Worm (Caenorhabditis elegans): ENCODE results near the gene str-52.

The str-52 gene

DNA sequence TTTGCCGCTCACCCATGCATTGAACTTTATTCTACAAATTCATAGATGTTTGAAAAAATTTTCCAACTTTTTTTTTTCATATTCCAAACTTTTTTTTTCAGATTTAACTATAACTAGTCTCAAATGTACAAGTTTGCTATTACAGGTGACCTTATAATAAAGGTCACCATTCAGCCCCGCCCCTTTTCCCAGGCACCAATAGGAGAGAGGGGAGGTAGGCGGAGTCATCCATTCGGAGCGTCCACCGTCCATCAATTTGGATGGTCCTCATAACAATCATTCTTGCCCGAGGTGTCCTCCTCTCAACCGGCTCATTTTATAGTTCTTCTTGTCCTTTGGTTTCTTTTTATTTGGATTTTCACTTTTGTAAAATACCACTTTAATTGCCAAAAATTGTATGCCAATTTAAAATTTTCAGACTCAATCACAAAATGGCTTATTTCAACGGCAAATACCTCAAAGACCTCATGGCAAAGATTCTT is 42.0 kb upstream of the str-52 start, which contains the start of gene Y5H2B.3:
Y5H2B.3 (plus strand) TSS at position 432 of the 482 bp plus-strand sequence.
- TF ChIP-seq ZK546.5 (tag; optimal IDR thresholded peaks at IDR 0.05): no peak
- TF ChIP-seq skn-1 (tag; optimal IDR thresholded peaks at IDR 0.05): no peak
- no peak for TF ChIP-seq sma-3 (GFP tag; optimal IDR thresholded peaks at IDR 0.05)
- TF ChIP-seq ztf-11 (tag; optimal IDR thresholded peaks at IDR 0.05): no peak
- TF ChIP-seq alr-1 (tag; optimal IDR thresholded peaks at IDR 0.05): no peak
- TF ChIP-seq F13H6.1 (tag; optimal IDR thresholded peaks at IDR 0.05): no peak
- TF ChIP-seq ceh-82 (tag; optimal IDR thresholded peaks at IDR 0.05): no peak
- no peak for TF ChIP-seq mab-5 (tag; optimal IDR thresholded peaks at IDR 0.05)
- TF ChIP-seq mbf-1 (tag; optimal IDR thresholded peaks at IDR 0.05): no peak
- no peak for TF ChIP-seq ceh-16 (tag; optimal IDR thresholded peaks at IDR 0.05)
- no peak for TF ChIP-seq nhr-11 (tag; optimal IDR thresholded peaks at IDR 0.05)
- TF ChIP-seq unc-39 (tag; optimal IDR thresholded peaks at IDR 0.05): no peak
- no peak for TF ChIP-seq egl-27 (tag; optimal IDR thresholded peaks at IDR 0.05)
- TF ChIP-seq nhr-77 (tag; optimal IDR thresholded peaks at IDR 0.05): no peak
- TF ChIP-seq unc-55 (GFP tag; optimal IDR thresholded peaks at IDR 0.05): no peak
- no peak for TF ChIP-seq gmeb-1 (tag; optimal IDR thresholded peaks at IDR 0.05)
- TF ChIP-seq nhr-237 (tag; optimal IDR thresholded peaks at IDR 0.05): no peak

- no peak for TF ChIP-seq nhr-23 (tag; optimal IDR thresholded peaks at IDR 0.05)
- no peak for TF ChIP-seq mbf-1 (tag; optimal IDR thresholded peaks at IDR 0.05)
- no peak for TF ChIP-seq fos-1 (tag; optimal IDR thresholded peaks at IDR 0.05)
- no peak for TF ChIP-seq zag-1 (tag; optimal IDR thresholded peaks at IDR 0.05)
- no peak for TF ChIP-seq nhr-12 (tag; optimal IDR thresholded peaks at IDR 0.05)
- TF ChIP-seq blmp-1 (tag; optimal IDR thresholded peaks at IDR 0.05; ENCODE audit: insufficient read depth): no peak
Measured at ce11 chrV:2185486-2185885, 39.5 kb upstream of the str-52 start.

DNA sequence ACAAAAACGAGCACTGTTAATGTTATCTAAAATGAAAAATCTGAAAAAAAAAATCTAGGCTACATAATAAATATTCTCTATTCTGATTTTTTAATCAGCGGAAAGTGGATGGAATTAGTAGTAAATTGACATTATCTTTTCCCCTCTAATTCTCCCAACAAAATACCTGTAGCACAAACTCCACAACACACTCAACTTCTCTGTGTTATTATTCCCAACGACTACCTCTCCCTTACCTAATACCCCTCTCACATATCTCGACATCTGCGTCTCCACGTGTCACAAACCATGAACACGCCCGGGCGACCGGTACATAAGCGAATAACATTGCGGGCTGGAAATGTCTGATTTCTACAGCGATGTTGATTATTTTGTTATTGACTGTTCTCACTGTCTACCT is 37.2 kb upstream of the str-52 start, which contains the start of gene cyp-33C2:
cyp-33C2 (plus strand) TSS at position 327 of the 400 bp plus-strand sequence.
- TF ChIP-seq nhr-21 (tag; optimal IDR thresholded peaks at IDR 0.05): no peak
- TF ChIP-seq ceh-82 (tag; optimal IDR thresholded peaks at IDR 0.05): no peak
- no peak for TF ChIP-seq egl-27 (tag; optimal IDR thresholded peaks at IDR 0.05)
- no peak for TF ChIP-seq nhr-11 (tag; optimal IDR thresholded peaks at IDR 0.05)
- TF ChIP-seq nhr-77 (tag; optimal IDR thresholded peaks at IDR 0.05): no peak
- no peak for TF ChIP-seq ZK546.5 (tag; optimal IDR thresholded peaks at IDR 0.05)
- TF ChIP-seq dmd-4 (tag; optimal IDR thresholded peaks at IDR 0.05): no peak
- no peak for TF ChIP-seq blmp-1 (tag; optimal IDR thresholded peaks at IDR 0.05; ENCODE audit: insufficient read depth)
- no peak for TF ChIP-seq aly-2 (tag; optimal IDR thresholded peaks at IDR 0.05)
- no peak for TF ChIP-seq mdl-1 (tag; optimal IDR thresholded peaks at IDR 0.05)
- no peak for TF ChIP-seq lin-39 (tag; optimal IDR thresholded peaks at IDR 0.05)
- TF ChIP-seq gmeb-1 (tag; optimal IDR thresholded peaks at IDR 0.05): no peak
- TF ChIP-seq nhr-237 (tag; optimal IDR thresholded peaks at IDR 0.05): no peak

DNA sequence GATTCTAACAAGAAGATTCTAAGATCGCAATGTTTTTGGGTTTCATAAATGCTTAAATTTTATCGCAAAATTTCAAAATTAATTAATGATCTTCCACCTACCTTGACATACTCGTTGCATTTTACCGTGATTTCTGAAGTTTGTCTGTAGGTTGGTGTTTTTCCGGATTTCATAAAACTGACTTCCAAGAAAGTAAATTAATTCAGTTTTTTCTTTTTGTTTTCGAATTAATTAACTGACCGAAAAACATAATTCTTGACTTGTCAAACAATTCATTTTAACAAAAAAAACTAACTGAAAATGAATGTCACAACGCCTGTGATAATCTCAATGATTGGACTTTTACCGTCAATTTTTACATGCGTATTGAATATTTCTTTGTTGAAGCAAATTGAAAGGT is 35.8 kb upstream of the str-52 start, which contains the start of gene srbc-16:
srbc-16 (plus strand) TSS at position 301 of the 400 bp plus-strand sequence.
- TF ChIP-seq dmd-4 (tag; optimal IDR thresholded peaks at IDR 0.05): no peak
- no peak for TF ChIP-seq C34F6.9 (tag; optimal IDR thresholded peaks at IDR 0.05)
- TF ChIP-seq alr-1 (tag; optimal IDR thresholded peaks at IDR 0.05): no peak
- no peak for TF ChIP-seq nhr-12 (tag; optimal IDR thresholded peaks at IDR 0.05)
- TF ChIP-seq zag-1 (tag; optimal IDR thresholded peaks at IDR 0.05): no peak
- TF ChIP-seq fos-1 (tag; optimal IDR thresholded peaks at IDR 0.05): no peak
- TF ChIP-seq mbf-1 (tag; optimal IDR thresholded peaks at IDR 0.05): no peak
- no peak for TF ChIP-seq nhr-23 (tag; optimal IDR thresholded peaks at IDR 0.05)
- no peak for TF ChIP-seq mdl-1 (tag; optimal IDR thresholded peaks at IDR 0.05)
- no peak for TF ChIP-seq sem-4 (tag; optimal IDR thresholded peaks at IDR 0.05)
- TF ChIP-seq lin-11 (tag; optimal IDR thresholded peaks at IDR 0.05): no peak
- no peak for TF ChIP-seq unc-62 (GFP tag; optimal IDR thresholded peaks at IDR 0.05)
- no peak for TF ChIP-seq aly-2 (tag; optimal IDR thresholded peaks at IDR 0.05)
- no peak for TF ChIP-seq ceh-16 (tag; optimal IDR thresholded peaks at IDR 0.05)
- TF ChIP-seq ZK546.5 (tag; optimal IDR thresholded peaks at IDR 0.05): no peak
- no peak for TF ChIP-seq egl-27 (tag; optimal IDR thresholded peaks at IDR 0.05)
- TF ChIP-seq sma-3 (GFP tag; optimal IDR thresholded peaks at IDR 0.05): no peak
- no peak for TF ChIP-seq lin-13 (GFP tag; optimal IDR thresholded peaks at IDR 0.05)
- no peak for TF ChIP-seq ztf-1 (GFP tag; conservative IDR thresholded peaks at IDR 0.05)
- TF ChIP-seq ztf-4 (tag; optimal IDR thresholded peaks at IDR 0.05): no peak

DNA sequence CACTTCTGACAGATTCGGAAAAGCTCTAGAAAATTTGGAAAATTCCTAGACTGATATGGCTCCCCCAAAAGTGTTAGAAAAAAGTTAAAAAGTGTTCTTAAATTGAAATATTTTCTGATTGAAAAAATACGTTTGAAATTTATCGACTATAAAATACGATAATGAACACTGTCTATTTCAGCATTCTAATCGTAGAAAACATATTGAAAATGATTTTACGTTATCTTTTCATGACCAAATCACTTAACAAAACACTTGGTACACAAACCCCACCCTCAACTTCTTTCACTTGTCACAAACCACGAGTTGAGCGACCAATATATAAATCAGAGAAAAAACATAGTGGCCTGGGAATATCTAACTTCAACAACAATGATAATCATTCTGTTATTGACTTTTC is 33.3 kb upstream of the str-52 start, which contains the start of gene cyp-33C1:
cyp-33C1 (plus strand) TSS at position 301 of the 400 bp plus-strand sequence.
- TF ChIP-seq nhr-23 (tag; optimal IDR thresholded peaks at IDR 0.05) (no peak), fos-1 (tag; optimal IDR thresholded peaks at IDR 0.05) (no peak)
